Fruit fly (Drosophila melanogaster): ENCODE measurements around the gene qin.

Gene qin

DNA sequence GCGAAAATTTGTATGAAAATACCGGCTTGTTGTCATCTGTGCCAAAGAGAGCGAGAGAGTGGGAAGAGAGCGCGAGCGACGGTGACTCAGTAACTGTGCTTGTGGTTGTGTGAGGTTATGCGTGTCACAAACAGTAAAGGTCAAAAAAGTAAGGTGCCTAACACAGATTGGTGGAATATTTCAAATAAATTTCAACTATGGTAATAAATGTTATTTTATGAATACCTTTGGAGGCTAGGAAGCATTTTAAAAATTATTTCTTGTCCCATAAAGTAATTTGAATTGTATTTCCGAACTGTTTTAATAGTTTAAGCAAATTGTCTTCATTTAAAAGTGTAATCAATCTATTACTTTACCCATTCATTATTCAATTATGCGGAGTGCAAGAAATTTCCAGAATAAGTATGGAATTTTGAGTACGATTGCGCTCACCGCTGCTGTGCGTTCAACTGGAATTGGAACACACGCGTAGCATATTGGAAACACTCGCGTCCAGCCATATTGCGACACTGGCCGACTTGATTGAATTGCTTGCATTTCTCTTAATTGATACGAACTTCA is 17.0 kb upstream of the qin start (continued):
- TF ChIP-seq BtbVII (GFP tag; optimal IDR thresholded peaks at IDR 0.05) (peak; percentile 92), Awh (GFP tag; IDR thresholded peaks at IDR 0.05) (peak; percentile 79; the same call in 1 of the 2 replicates), shn (GFP tag; optimal IDR thresholded peaks at IDR 0.05) (peak; percentile 94), ash1 (GFP tag; optimal IDR thresholded peaks at IDR 0.05) (no peak), Vsx1 (GFP tag; optimal IDR thresholded peaks at IDR 0.05) (peak; percentile 89), pros (GFP tag; optimal IDR thresholded peaks at IDR 0.05) (no peak), vnd (GFP tag; IDR thresholded peaks at IDR 0.05; ENCODE audit: partially characterized antibody) (no peak), CG7271 (tag; optimal IDR thresholded peaks at IDR 0.05) (peak; percentile 68), Sox100B (GFP tag; optimal IDR thresholded peaks at IDR 0.05) (peak; percentile 94), Hmx (GFP tag; optimal IDR thresholded peaks at IDR 0.05) (peak; percentile 93), zfh2 (GFP tag; optimal IDR thresholded peaks at IDR 0.05) (peak; percentile 87), pita (GFP tag; optimal IDR thresholded peaks at IDR 0.05) (no peak), nerfin-2 (GFP tag; IDR thresholded peaks at IDR 0.05; ENCODE audit: partially characterized antibody) (no peak), B-H1 (GFP tag; IDR thresholded peaks at IDR 0.05) (peak; percentile 75), dm (GFP tag; optimal IDR thresholded peaks at IDR 0.05) (peak; percentile 76), CG4328 (GFP tag; optimal IDR thresholded peaks at IDR 0.05) (peak; percentile 72), CG7786 (GFP tag; optimal IDR thresholded peaks at IDR 0.05) (peak; percentile 93), disco-r (GFP tag; optimal IDR thresholded peaks at IDR 0.05) (peak; percentile 84), CG1792 (GFP tag; optimal IDR thresholded peaks at IDR 0.05) (peak; percentile 86), Dref (GFP tag; IDR thresholded peaks at IDR 0.05) (0 out of 2 replicates have a peak, but pooled peaks have one; percentile 2), maf-S (GFP tag; optimal IDR thresholded peaks at IDR 0.05) (peak; percentile 88), zf30C (GFP tag; optimal IDR thresholded peaks at IDR 0.05) (no peak), knrl (GFP tag; IDR thresholded peaks at IDR 0.05; ENCODE audit: partially characterized antibody) (no peak; the same call in 2 of the 3 replicates), tap (tag; optimal IDR thresholded peaks at IDR 0.05) (peak; percentile 90), ac (GFP tag; optimal IDR thresholded peaks at IDR 0.05) (peak; percentile 67), Ets65A (GFP tag) (peak; percentile 95), NFAT (GFP tag; IDR thresholded peaks at IDR 0.05) (peak; percentile 83), gt (GFP tag; IDR thresholded peaks at IDR 0.05) (peak; percentile 63; the same call in 1 of the 2 replicates), CG10959 (GFP tag; IDR thresholded peaks at IDR 0.05) (0 out of 2 replicates have a peak, but pooled peaks have one; percentile 50), oc (tag; optimal IDR thresholded peaks at IDR 0.05) (peak; percentile 89), CG14965 (GFP tag; optimal IDR thresholded peaks at IDR 0.05; ENCODE audit: borderline replicate concordance) (peak; percentile 2), ara (GFP tag; IDR thresholded peaks at IDR 0.05) (peak; percentile 87), Hsf (GFP tag; optimal IDR thresholded peaks at IDR 0.05) (peak; percentile 96), hbn (GFP tag; IDR thresholded peaks at IDR 0.05; ENCODE audit: partially characterized antibody) (no peak), cas (GFP tag; IDR thresholded peaks at IDR 0.05) (peak; percentile 76; the same call in 1 of the 2 replicates), Sox102F (GFP tag; optimal IDR thresholded peaks at IDR 0.05) (peak; percentile 96), CHES-1-like (GFP tag; optimal IDR thresholded peaks at IDR 0.05) (peak; percentile 95), CG34422 (GFP tag; IDR thresholded peaks at IDR 0.05) (peak; percentile 86), br (optimal IDR thresholded peaks at IDR 0.05) (no peak), dimm (GFP tag; IDR thresholded peaks at IDR 0.05) (no peak; the same call in 1 of the 2 replicates), CG10274 (GFP tag; optimal IDR thresholded peaks at IDR 0.05) (peak; percentile 75), CG31224 (GFP tag; IDR thresholded peaks at IDR 0.05) (peak; percentile 81), CG1529 (GFP tag; optimal IDR thresholded peaks at IDR 0.05) (peak; percentile 93), CG15269 (tag; optimal IDR thresholded peaks at IDR 0.05) (peak; percentile 96), yki (optimal IDR thresholded peaks at IDR 0.05) (peak; percentile 41), otp (GFP tag; IDR thresholded peaks at IDR 0.05) (peak; percentile 74), CG10147 (GFP tag; optimal IDR thresholded peaks at IDR 0.05) (peak; percentile 93), ems (GFP tag; optimal IDR thresholded peaks at IDR 0.05) (peak; percentile 79), CG9932 (GFP tag; IDR thresholded peaks at IDR 0.05) (peak; percentile 93), CG17802 (tag; optimal IDR thresholded peaks at IDR 0.05) (peak; percentile 43), Lim3 (GFP tag; IDR thresholded peaks at IDR 0.05) (peak; percentile 79; the same call in 1 of the 2 replicates)

Measured in whole organism, embryonic.